Worm (Caenorhabditis elegans) whole organism, L1 larva: ENCODE measurements around the gene lec-12.

Experiments used
- C16A3.4 ChIP-seq: fragments of 150-350 bp; optimal IDR thresholded peaks from 2 replicates; lab custom pipeline; 2014; ENCODE audit warnings: missing biosample characterization, missing genetic modification characterization
- C34B4.2 ChIP-seq: sonication (generic microtip); optimal IDR thresholded peaks from 2 replicates; lab custom pipeline; 2017; ENCODE audit warnings: mild to moderate bottlenecking, missing genetic modification characterization, missing compliant biosample characterization
- F16B12.6 ChIP-seq: fragments of 150-350 bp; optimal IDR thresholded peaks from 2 replicates; lab custom pipeline; 2014; ENCODE audit warnings: missing biosample characterization, missing genetic modification characterization
- Y116A8C.19 ChIP-seq: sonication (generic microtip); optimal IDR thresholded peaks from 2 replicates; lab custom pipeline; 2016; ENCODE audit warnings: missing compliant biosample characterization, missing genetic modification characterization, borderline replicate concordance
- aha-1 ChIP-seq: fragments of 150-350 bp; optimal IDR thresholded peaks from 2 replicates; lab custom pipeline; 2014; ENCODE audit warnings: missing biosample characterization, missing genetic modification characterization
- alr-1 ChIP-seq: fragments of 200-800 bp; sonication (Bioruptor generic); optimal IDR thresholded peaks from 2 replicates; lab custom pipeline; 2018; ENCODE audit warnings: borderline replicate concordance, mild to moderate bottlenecking, missing genetic modification characterization, missing compliant biosample characterization
- ama-1 ChIP-seq: fragments of 150-350 bp; optimal IDR thresholded peaks from 2 replicates; lab custom pipeline; 2014
- blmp-1 ChIP-seq: fragments of 150-350 bp; optimal IDR thresholded peaks from 2 replicates; lab custom pipeline; 2014; ENCODE audit warnings: missing biosample characterization, missing genetic modification characterization
- ceh-8 ChIP-seq: fragments of 200-800 bp; sonication (Bioruptor generic); optimal IDR thresholded peaks from 2 replicates; lab custom pipeline; 2018; ENCODE audit warnings: mild to moderate bottlenecking, missing genetic modification characterization, moderate library complexity, missing compliant biosample characterization
- ceh-82 ChIP-seq, 3 experiments: fragments of 150-350 bp in 1 of 3; sonication (generic microtip) in 2 of 3; optimal IDR thresholded peaks; 2 replicates each; lab custom pipeline; 2014 to 2017; ENCODE audit warnings: missing biosample characterization in 3 of 3, missing genetic modification characterization in 3 of 3
- ceh-88 ChIP-seq: fragments of 200-800 bp; sonication (Bioruptor generic); IDR thresholded peaks from 2 replicates; pipeline ENCODE4 v1.3.6; 2022; ENCODE audit warnings: missing genetic modification characterization, missing compliant biosample characterization
- dsc-1 ChIP-seq: sonication (generic microtip); optimal IDR thresholded peaks from 2 replicates; lab custom pipeline; 2016; ENCODE audit warnings: mild to moderate bottlenecking, missing genetic modification characterization, missing compliant biosample characterization
- efl-1 ChIP-seq, 4 experiments: fragments of 150-350 bp; optimal IDR thresholded peaks in 3 of 4; peaks in 1 of 4; 1 replicate in 1 of 4; 2 replicates in 3 of 4; lab custom pipeline; 2014; ENCODE audit warnings: missing biosample characterization in 2 of 4, missing genetic modification characterization in 2 of 4, missing genetic modification reagents in 2 of 4
- elt-3 ChIP-seq, 6 experiments: fragments of 150-350 bp in 1 of 6; sonication (generic microtip); optimal IDR thresholded peaks; 2 replicates each; lab custom pipeline; 2017 to 2018; ENCODE audit warnings: missing biosample characterization in 6 of 6, missing genetic modification characterization in 6 of 6, inconsistent platforms in 1 of 6
- fkh-8 ChIP-seq: sonication (generic microtip); optimal IDR thresholded peaks from 2 replicates; lab custom pipeline; 2016; ENCODE audit warnings: mild to moderate bottlenecking, missing genetic modification characterization, missing compliant biosample characterization
- grh-1 ChIP-seq: fragments of 200-800 bp; sonication (Bioruptor generic); IDR thresholded peaks from 2 replicates; pipeline ENCODE4 v1.3.6; 2022; ENCODE audit warnings: missing genetic modification reagents, missing genetic modification characterization, missing compliant biosample characterization
- hlh-4 ChIP-seq: sonication (generic microtip); optimal IDR thresholded peaks from 2 replicates; lab custom pipeline; 2016; ENCODE audit warnings: mild to moderate bottlenecking, missing genetic modification characterization, missing compliant biosample characterization
- lin-14 ChIP-seq: fragments of 200-800 bp; sonication (Bioruptor generic); optimal IDR thresholded peaks from 2 replicates; lab custom pipeline; 2018; ENCODE audit warnings: mild to moderate bottlenecking, missing genetic modification characterization, moderate library complexity, missing compliant biosample characterization
- lin-15B ChIP-seq: fragments of 150-350 bp; sonication (generic microtip); optimal IDR thresholded peaks from 3 replicates; lab custom pipeline; 2014; ENCODE audit warnings: missing biosample characterization, missing genetic modification characterization
- lir-3 ChIP-seq: sonication (generic microtip); optimal IDR thresholded peaks from 2 replicates; lab custom pipeline; 2016; ENCODE audit warnings: mild to moderate bottlenecking, missing genetic modification characterization, moderate library complexity, missing compliant biosample characterization; ENCODE audit not compliant: poor library complexity
- nhr-20 ChIP-seq: sonication (generic microtip); optimal IDR thresholded peaks from 2 replicates; lab custom pipeline; 2016; ENCODE audit warnings: mild to moderate bottlenecking, missing genetic modification characterization, missing compliant biosample characterization
- nhr-28 ChIP-seq: fragments of 150-350 bp; optimal IDR thresholded peaks from 2 replicates; lab custom pipeline; 2014; ENCODE audit warnings: missing biosample characterization, missing genetic modification characterization
- nhr-47 ChIP-seq: sonication (generic microtip); optimal IDR thresholded peaks from 2 replicates; lab custom pipeline; 2016; ENCODE audit warnings: mild to moderate bottlenecking, missing genetic modification characterization, moderate library complexity, missing compliant biosample characterization
- nhr-84 ChIP-seq: sonication (generic microtip); optimal IDR thresholded peaks from 2 replicates; lab custom pipeline; 2017; ENCODE audit warnings: missing biosample characterization, missing genetic modification characterization
- nhr-85 ChIP-seq: sonication (generic microtip); peaks from one replicate; lab custom pipeline; 2016; ENCODE audit warnings: missing genetic modification characterization, inconsistent platforms, missing compliant biosample characterization
- nhr-90 ChIP-seq: sonication (generic microtip); optimal IDR thresholded peaks from 2 replicates; lab custom pipeline; 2016; ENCODE audit warnings: mild to moderate bottlenecking, missing genetic modification characterization, missing compliant biosample characterization; ENCODE audit not compliant: poor library complexity
- pag-3 ChIP-seq: sonication (generic microtip); optimal IDR thresholded peaks from 2 replicates; lab custom pipeline; 2017; ENCODE audit warnings: missing genetic modification characterization, mild to moderate bottlenecking, missing compliant biosample characterization, antibody characterized with exemption, borderline replicate concordance; ENCODE audit not compliant: insufficient read depth
- skn-1 ChIP-seq: fragments of 150-350 bp; optimal IDR thresholded peaks from 2 replicates; lab custom pipeline; 2014; ENCODE audit warnings: missing biosample characterization, missing genetic modification characterization
- sox-4 ChIP-seq: sonication (generic microtip); optimal IDR thresholded peaks from 2 replicates; lab custom pipeline; 2016; ENCODE audit warnings: missing genetic modification characterization, missing compliant biosample characterization
- sptf-1 ChIP-seq: fragments of 150-350 bp; optimal IDR thresholded peaks from 2 replicates; lab custom pipeline; 2014; ENCODE audit warnings: missing biosample characterization, missing genetic modification characterization
- sup-37 ChIP-seq: fragments of 200-800 bp; sonication (Bioruptor generic); optimal IDR thresholded peaks from 2 replicates; lab custom pipeline; 2018; ENCODE audit warnings: mild to moderate bottlenecking, missing genetic modification characterization, missing compliant biosample characterization
- swsn-7 ChIP-seq: sonication (generic microtip); optimal IDR thresholded peaks from 2 replicates; lab custom pipeline; 2016; ENCODE audit warnings: missing genetic modification characterization, missing compliant biosample characterization
- tlp-1 ChIP-seq: fragments of 150-350 bp; optimal IDR thresholded peaks from 2 replicates; lab custom pipeline; 2014; ENCODE audit warnings: missing biosample characterization, missing genetic modification characterization
- unc-130 ChIP-seq: fragments of 150-350 bp; optimal IDR thresholded peaks from 2 replicates; lab custom pipeline; 2017; ENCODE audit warnings: missing biosample characterization, missing genetic modification characterization, inconsistent platforms
- unc-62 ChIP-seq: fragments of 150-350 bp; optimal IDR thresholded peaks from 2 replicates; lab custom pipeline; 2014; ENCODE audit warnings: missing biosample characterization, missing genetic modification reagents, missing genetic modification characterization
- unc-98 ChIP-seq: fragments of 200-800 bp; sonication (Bioruptor generic); IDR thresholded peaks from 2 replicates; pipeline ENCODE4 v1.3.6; 2022; ENCODE audit warnings: missing genetic modification characterization, missing compliant biosample characterization

The lec-12 gene

DNA sequence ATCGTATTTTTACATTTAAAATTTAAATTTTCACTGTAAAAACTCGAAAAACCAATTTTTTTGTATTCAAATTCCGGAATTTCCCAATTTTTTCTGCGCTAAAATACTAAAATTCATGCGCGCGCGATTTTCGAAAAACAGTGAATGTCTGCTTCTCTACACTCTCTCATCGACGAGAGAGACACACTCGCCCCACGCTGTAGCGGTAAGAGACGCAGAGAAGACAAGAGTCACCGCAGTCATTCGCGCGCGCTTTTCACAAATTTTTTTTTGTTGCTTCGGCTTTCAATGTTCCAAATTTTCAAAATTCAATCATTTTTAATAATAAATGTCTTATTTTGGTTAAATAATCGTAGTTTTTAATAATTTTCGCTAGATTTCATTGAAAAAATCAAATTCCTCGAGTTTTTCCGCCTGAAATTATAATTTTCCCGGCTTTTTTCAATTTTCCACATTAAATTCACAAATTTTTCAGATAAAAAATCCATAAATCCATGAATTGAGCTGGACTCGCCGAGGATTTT lies 18.4 kb upstream of the lec-12 start, which contains the start of gene arid-1 (continued):
- TF ChIP-seq aha-1 (tag; lab: Kevin White, UChicago) = no peak
- TF ChIP-seq skn-1 (tag; lab: Kevin White, UChicago) = peak; percentile 58
- no peak for TF ChIP-seq hlh-4 (tag; lab: Kevin White, UChicago)
- no peak for TF ChIP-seq pag-3
- no peak for TF ChIP-seq grh-1 (GFP tag; lab: Robert Waterston, UW)
- TF ChIP-seq nhr-85 (tag; lab: Kevin White, UChicago) = no peak
- no peak for TF ChIP-seq Y116A8C.19
- no peak for TF ChIP-seq blmp-1 (tag; lab: Kevin White, UChicago)
- TF ChIP-seq lin-14 (GFP tag; lab: Kevin White, UChicago) = no peak
- TF ChIP-seq nhr-28 (tag; lab: Kevin White, UChicago) = no peak
- no peak for TF ChIP-seq tlp-1 (tag; lab: Kevin White, UChicago)
- TF ChIP-seq nhr-47 (tag; lab: Kevin White, UChicago) = peak; percentile 49
- TF ChIP-seq ceh-8 (GFP tag; lab: Kevin White, UChicago) = no peak
- TF ChIP-seq alr-1 = no peak
- TF ChIP-seq unc-98 (GFP tag; lab: Robert Waterston, UW) = no peak
- no peak for TF ChIP-seq sox-4 (tag; lab: Kevin White, UChicago)
- TF ChIP-seq nhr-90 (tag; lab: Kevin White, UChicago) = peak; percentile 26
- no peak for TF ChIP-seq nhr-84 (tag; lab: Kevin White, UChicago)
- peak in 1 of 6 experiments; percentile 32 for TF ChIP-seq elt-3 (tag; optimal IDR thresholded peaks at IDR 0.05; lab: Kevin White, UChicago)
- no peak for TF ChIP-seq ceh-88
- TF ChIP-seq lin-15B (tag; lab: Kevin White, UChicago) = peak; percentile 21
- no peak for TF ChIP-seq ama-1
- no peak for TF ChIP-seq unc-62 (GFP tag; lab: Kevin White, UChicago)
- TF ChIP-seq lir-3 (tag; lab: Kevin White, UChicago) = no peak
- no peak for TF ChIP-seq unc-130 (tag; lab: Kevin White, UChicago)
- TF ChIP-seq C34B4.2 (tag; lab: Kevin White, UChicago) = no peak
- no peak for TF ChIP-seq dsc-1 (tag; lab: Kevin White, UChicago)
- peak; percentile 44 for TF ChIP-seq F16B12.6 (tag; lab: Kevin White, UChicago)
- peak; percentile 35 for TF ChIP-seq nhr-20
- no peak for TF ChIP-seq C16A3.4 (tag; lab: Kevin White, UChicago)
- TF ChIP-seq ceh-82 (tag; optimal IDR thresholded peaks at IDR 0.05; lab: Kevin White, UChicago) = peak in 2 of 3 experiments; percentile 0 to 44

DNA sequence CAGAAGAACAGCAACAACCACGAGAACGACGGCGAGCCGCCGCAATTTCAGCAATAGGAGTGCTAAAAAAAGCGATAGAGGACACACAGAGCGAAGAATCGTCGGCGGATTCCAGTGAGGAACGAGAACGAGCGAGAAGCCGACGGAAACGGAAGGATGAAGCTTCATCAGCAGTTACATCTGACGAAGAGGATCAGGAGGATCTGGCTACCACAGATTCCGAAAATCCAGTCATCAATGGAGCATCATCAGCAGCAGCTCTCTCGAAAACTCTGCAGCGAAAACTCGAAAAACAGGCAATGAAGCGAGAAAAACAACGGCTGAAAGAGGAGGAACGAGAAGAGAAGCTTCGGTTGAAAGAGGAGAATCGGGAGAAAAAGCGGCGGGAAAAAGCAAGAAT lies 14.7 kb upstream of the lec-12 start:
- TF ChIP-seq efl-1 (optimal IDR thresholded peaks at IDR 0.05; lab: Kevin White, UChicago) (no peak), efl-1 (GFP tag; optimal IDR thresholded peaks at IDR 0.05 in 1 of 2; lab: Kevin White, UChicago) (peak in 1 of 2 experiments; percentile 52), tlp-1 (tag; lab: Kevin White, UChicago) (no peak)

DNA sequence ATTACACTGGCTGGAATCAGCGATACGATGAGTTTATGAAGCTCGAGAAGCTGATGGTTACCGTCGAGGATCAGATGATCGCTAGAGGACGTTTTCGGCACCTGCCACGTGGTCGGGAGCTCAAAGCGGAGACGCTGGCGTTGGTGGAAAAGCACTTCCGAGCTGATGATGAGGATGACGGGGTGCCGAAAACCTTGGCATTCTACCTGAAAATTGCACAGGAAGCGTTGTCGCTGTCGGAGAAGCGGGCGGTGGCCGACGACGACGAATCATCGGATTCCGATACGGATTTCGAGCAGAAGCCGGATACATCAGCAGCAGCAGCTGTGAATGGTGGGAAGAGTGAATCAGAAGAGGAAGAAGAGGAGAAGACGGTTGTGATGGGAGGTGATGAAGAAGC lies 9.4 kb upstream of the lec-12 start:
- TF ChIP-seq swsn-7 (tag; lab: Kevin White, UChicago) = no peak
- TF ChIP-seq C34B4.2 (tag; lab: Kevin White, UChicago) = no peak
- TF ChIP-seq fkh-8 = no peak

DNA sequence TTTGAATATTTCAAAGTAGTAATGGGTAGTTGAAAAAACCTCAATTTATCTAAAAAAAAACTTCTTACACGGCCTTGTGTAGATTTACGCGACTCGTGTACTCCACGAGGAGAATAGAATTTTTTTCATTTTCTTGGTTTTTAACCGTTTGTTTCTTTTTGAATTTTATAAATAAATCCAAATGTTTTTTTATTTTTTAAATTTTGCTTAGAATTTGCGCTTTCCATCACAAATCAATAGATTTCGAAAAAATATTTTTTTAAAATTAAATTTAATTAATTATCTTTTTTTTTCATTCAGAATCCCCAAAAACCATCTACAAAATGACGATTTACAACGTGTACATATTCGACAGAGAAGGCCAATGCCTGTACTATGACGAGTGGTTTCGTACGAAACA lies 2.9 kb upstream of the lec-12 start, which contains the start of gene trpp-1:
Gene trpp-1, plus strand, starts transcription at position 301 of the 400 bp plus-strand sequence.
- TF ChIP-seq sup-37 (GFP tag; lab: Kevin White, UChicago) = no peak
- TF ChIP-seq sptf-1 (tag; lab: Kevin White, UChicago) = no peak
- TF ChIP-seq nhr-85 (tag; lab: Kevin White, UChicago) = peak; percentile 20
